Worm (Caenorhabditis elegans): ENCODE measurements around the gene mev-1.

Gene mev-1

DNA sequence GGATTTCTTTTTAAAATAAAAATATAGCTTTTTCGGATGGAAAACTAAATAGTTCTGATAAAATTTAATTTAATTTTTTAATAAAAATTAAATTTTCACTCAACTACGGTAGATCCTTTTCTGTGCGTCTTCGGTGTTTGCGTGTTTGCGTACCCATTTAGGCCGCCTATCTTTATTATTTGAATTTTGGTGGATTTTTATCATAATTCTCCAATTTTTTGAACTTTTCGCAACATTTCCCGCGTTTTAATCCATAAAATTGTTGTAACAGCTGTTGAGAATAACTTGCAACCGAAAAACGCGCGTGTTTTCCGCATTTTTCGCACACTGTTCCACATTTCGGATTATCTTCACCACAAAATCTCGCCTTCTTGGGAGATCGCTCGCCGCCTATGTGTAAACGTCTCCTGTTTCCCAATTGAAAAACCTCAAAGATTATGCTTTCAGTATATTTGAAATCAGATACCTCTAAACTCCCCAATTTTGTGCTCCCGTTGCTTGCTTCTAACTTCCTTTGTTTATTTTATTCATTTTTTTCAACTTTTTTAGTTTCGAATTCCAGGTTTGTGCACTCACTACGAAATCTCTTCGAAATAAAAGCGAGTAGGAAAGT lies 17.6 kb downstream of the mev-1 start, which contains the start of gene T07C4.3 (continued):
- TF ChIP-seq ztf-18 (tag; optimal IDR thresholded peaks at IDR 0.05): no peak
- TF ChIP-seq nhr-179 (tag; optimal IDR thresholded peaks at IDR 0.05): no peak
- no peak for TF ChIP-seq lsy-27 (tag; optimal IDR thresholded peaks at IDR 0.05; ENCODE audit: borderline replicate concordance, insufficient read depth)
- TF ChIP-seq mes-4 (tag; optimal IDR thresholded peaks at IDR 0.05): no peak
- no peak for TF ChIP-seq C06A6.2 (GFP tag; conservative IDR thresholded peaks at IDR 0.05)
- TF ChIP-seq tlf-1 (GFP tag; optimal IDR thresholded peaks at IDR 0.05): peak; percentile 44
- no peak for TF ChIP-seq F22D6.2 (tag; optimal IDR thresholded peaks at IDR 0.05)
- TF ChIP-seq ceh-58 (GFP tag; IDR thresholded peaks at IDR 0.05): no peak
- no peak for TF ChIP-seq zim-3 (tag; optimal IDR thresholded peaks at IDR 0.05)
- TF ChIP-seq cebp-1 (GFP tag; IDR thresholded peaks at IDR 0.05): no peak
- TF ChIP-seq cebp-1 (tag; optimal IDR thresholded peaks at IDR 0.05): no peak
- no peak for TF ChIP-seq F57C9.4 (tag; optimal IDR thresholded peaks at IDR 0.05)
- no peak for TF ChIP-seq T26A5.8 (tag; optimal IDR thresholded peaks at IDR 0.05)
- TF ChIP-seq lsl-1 (GFP tag; optimal IDR thresholded peaks at IDR 0.05): peak; percentile 83
- no peak for TF ChIP-seq rcor-1 (GFP tag; IDR thresholded peaks at IDR 0.05)
- TF ChIP-seq lag-1 (GFP tag; IDR thresholded peaks at IDR 0.05): no peak
- TF ChIP-seq unc-62 (GFP tag; optimal IDR thresholded peaks at IDR 0.05): no peak
- peak; percentile 59 for TF ChIP-seq madf-8 (GFP tag; conservative IDR thresholded peaks at IDR 0.05)
- no peak for TF ChIP-seq lin-40 (tag; optimal IDR thresholded peaks at IDR 0.05)
- TF ChIP-seq somi-1 (GFP tag; optimal IDR thresholded peaks at IDR 0.05): no peak
- TF ChIP-seq tbx-9 (tag; optimal IDR thresholded peaks at IDR 0.05; ENCODE audit: borderline replicate concordance): no peak

DNA sequence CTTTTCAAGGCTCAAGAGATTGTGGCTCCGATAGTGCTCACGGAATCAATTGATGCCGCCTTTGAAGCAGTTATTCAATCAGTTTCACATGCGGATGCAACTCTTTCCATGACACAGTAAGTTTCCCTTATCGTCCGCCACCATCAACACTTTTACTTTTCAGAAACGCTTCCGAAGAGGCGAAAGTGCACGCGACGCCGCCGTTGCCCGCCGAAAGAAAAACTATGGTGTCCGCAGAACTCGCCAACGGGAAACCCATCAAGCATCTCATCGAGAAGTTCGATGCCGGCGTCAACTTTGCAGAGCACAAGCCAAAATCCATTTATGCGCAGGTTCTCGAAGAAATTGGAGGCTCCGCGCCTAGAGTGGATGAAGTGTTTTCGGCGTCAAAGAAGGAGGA lies 19.3 kb downstream of the mev-1 start:
- TF ChIP-seq zfh-2 (GFP tag; conservative IDR thresholded peaks at IDR 0.05): 0 out of 2 replicates have a peak, but pooled peaks have one; percentile 54
- TF ChIP-seq ceh-79 (tag; optimal IDR thresholded peaks at IDR 0.05): no peak
- no peak for TF ChIP-seq mel-28 (tag; optimal IDR thresholded peaks at IDR 0.05; ENCODE audit: borderline replicate concordance)
- TF ChIP-seq F37B4.10 (GFP tag; IDR thresholded peaks at IDR 0.05): no peak

ce11 chrIII:10354591-10354990 lies 20.5 kb downstream of the mev-1 start:
- TF ChIP-seq B0261.1 (tag; optimal IDR thresholded peaks at IDR 0.05) (no peak), madf-10 (tag; optimal IDR thresholded peaks at IDR 0.05) (peak; percentile 10), tlf-1 (GFP tag; optimal IDR thresholded peaks at IDR 0.05) (peak; percentile 29)

DNA sequence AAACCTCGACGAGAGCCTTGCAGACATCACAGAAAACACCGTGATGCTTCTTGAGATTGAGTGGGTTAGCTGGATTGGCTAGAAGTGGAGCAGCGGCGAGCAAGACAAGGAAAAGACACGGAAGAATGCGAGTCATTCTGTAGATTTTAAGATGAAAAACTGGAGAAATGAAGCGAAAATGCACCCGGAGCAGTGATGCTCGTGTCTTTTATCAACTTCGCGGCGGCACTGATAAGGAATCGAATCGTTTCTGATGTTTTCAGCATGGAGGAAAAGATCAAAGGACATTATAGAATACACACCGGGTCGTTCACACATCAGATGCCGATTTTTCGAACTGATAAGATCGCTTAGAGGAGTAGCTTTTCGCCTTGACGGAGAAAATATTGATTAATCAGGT lies 21.3 kb downstream of the mev-1 start, which contains the start of gene spp-1:
spp-1 (minus strand) TSS at position 287 of the 400 bp plus-strand sequence.
- TF ChIP-seq rec-8 (tag; optimal IDR thresholded peaks at IDR 0.05): no peak
- peak; percentile 24; the same call in 1 of the 2 replicates for TF ChIP-seq hsf-1 (GFP tag; IDR thresholded peaks at IDR 0.05)
- peak; percentile 8 for TF ChIP-seq atf-7 (tag; optimal IDR thresholded peaks at IDR 0.05)
- no peak for TF ChIP-seq F33H1.4 (GFP tag; IDR thresholded peaks at IDR 0.05)
- TF ChIP-seq tbx-9 (tag; optimal IDR thresholded peaks at IDR 0.05; ENCODE audit: borderline replicate concordance): peak; percentile 85
- TF ChIP-seq F52B5.7 (tag; optimal IDR thresholded peaks at IDR 0.05): peak; percentile 32
- peak; percentile 7 for TF ChIP-seq him-1 (tag; optimal IDR thresholded peaks at IDR 0.05)
- peak; percentile 32 for TF ChIP-seq tbp1 (GFP tag; optimal IDR thresholded peaks at IDR 0.05)
- no peak for TF ChIP-seq cebp-1 (GFP tag; IDR thresholded peaks at IDR 0.05)
- peak; percentile 33 for TF ChIP-seq cebp-1 (tag; optimal IDR thresholded peaks at IDR 0.05)
- TF ChIP-seq nhr-80 (tag; optimal IDR thresholded peaks at IDR 0.05): peak; percentile 76
- no peak for TF ChIP-seq fkh-3 (tag; optimal IDR thresholded peaks at IDR 0.05)
- no peak for TF ChIP-seq B0035.1 (tag; optimal IDR thresholded peaks at IDR 0.05)
- peak; percentile 9; the same call in 1 of the 2 replicates for TF ChIP-seq madf-6 (GFP tag; IDR thresholded peaks at IDR 0.05)

Data from whole organism, young adult.